Fruit fly (Drosophila melanogaster): ENCODE results near the gene Hml.
A peak's percentile ranks its signal among the peaks of the same experiment; 100 is the strongest.

Hml gene

dm6 chr3L:13862403-13862802 is 16.5 kb downstream of the Hml start (continued):
- TF ChIP-seq CG7987 (GFP tag; optimal IDR thresholded peaks at IDR 0.05) (peak; percentile 41), Med (GFP tag) (peak; percentile 99), disco-r (GFP tag; optimal IDR thresholded peaks at IDR 0.05) (peak; percentile 75), fru (optimal IDR thresholded peaks at IDR 0.05) (no peak), chm (GFP tag; IDR thresholded peaks at IDR 0.05) (peak; percentile 94), yki (optimal IDR thresholded peaks at IDR 0.05) (no peak), CG3995 (GFP tag; optimal IDR thresholded peaks at IDR 0.05) (no peak), luna (GFP tag; optimal IDR thresholded peaks at IDR 0.05) (peak; percentile 73), CG30020 (tag; optimal IDR thresholded peaks at IDR 0.05) (no peak), repo (GFP tag; optimal IDR thresholded peaks at IDR 0.05) (no peak), CG43689 (GFP tag; IDR thresholded peaks at IDR 0.05) (peak; percentile 83), wdn (GFP tag; IDR thresholded peaks at IDR 0.05) (peak; percentile 92), CHES-1-like (GFP tag; optimal IDR thresholded peaks at IDR 0.05) (peak; percentile 87), CG2678 (tag; optimal IDR thresholded peaks at IDR 0.05) (peak; percentile 90), Bteb2 (GFP tag; optimal IDR thresholded peaks at IDR 0.05) (peak; percentile 67), fd96Cb (tag; optimal IDR thresholded peaks at IDR 0.05) (no peak), CG17328 (GFP tag; IDR thresholded peaks at IDR 0.05) (peak; percentile 87), CG13624 (GFP tag; optimal IDR thresholded peaks at IDR 0.05) (peak; percentile 93), CG4854 (GFP tag; optimal IDR thresholded peaks at IDR 0.05) (no peak), lilli (GFP tag; optimal IDR thresholded peaks at IDR 0.05) (peak; percentile 92), CG6654 (GFP tag; optimal IDR thresholded peaks at IDR 0.05) (no peak), slou (GFP tag; optimal IDR thresholded peaks at IDR 0.05) (no peak), CG11093 (GFP tag; IDR thresholded peaks at IDR 0.05) (peak; percentile 71; the same call in 2 of the 3 replicates), CG8359 (GFP tag; optimal IDR thresholded peaks at IDR 0.05; ENCODE audit: borderline replicate concordance) (no peak), sisA (GFP tag; IDR thresholded peaks at IDR 0.05) (no peak; the same call in 1 of the 2 replicates), z (GFP tag; IDR thresholded peaks at IDR 0.05) (peak; percentile 60; the same call in 2 of the 3 replicates), pan (optimal IDR thresholded peaks at IDR 0.05) (no peak), pan (GFP tag; optimal IDR thresholded peaks at IDR 0.05 in 1 of 2, IDR thresholded peaks at IDR 0.05 in 1 of 2) (peak in 1 of 2 experiments; percentile 80), ap (GFP tag; IDR thresholded peaks at IDR 0.05) (peak; percentile 88), CG18262 (tag; optimal IDR thresholded peaks at IDR 0.05) (no peak), CG13894 (tag; optimal IDR thresholded peaks at IDR 0.05) (no peak), PHDP (tag; optimal IDR thresholded peaks at IDR 0.05) (no peak), CG17186 (GFP tag; optimal IDR thresholded peaks at IDR 0.05) (no peak), MBD-R2 (GFP tag; IDR thresholded peaks at IDR 0.05) (no peak), CG11695 (GFP tag; IDR thresholded peaks at IDR 0.05) (peak; percentile 75), CG9609 (GFP tag; optimal IDR thresholded peaks at IDR 0.05) (peak; percentile 88), gcm2 (GFP tag; optimal IDR thresholded peaks at IDR 0.05) (peak; percentile 63), toy (GFP tag; IDR thresholded peaks at IDR 0.05) (peak; percentile 83; the same call in 1 of the 2 replicates), CG1832 (GFP tag; optimal IDR thresholded peaks at IDR 0.05) (peak; percentile 31), Adf1 (GFP tag; IDR thresholded peaks at IDR 0.05) (peak; percentile 84), ab (GFP tag; optimal IDR thresholded peaks at IDR 0.05) (peak; percentile 91), pros (GFP tag; optimal IDR thresholded peaks at IDR 0.05) (no peak), Six4 (GFP tag; optimal IDR thresholded peaks at IDR 0.05) (no peak), HLH4C (GFP tag; IDR thresholded peaks at IDR 0.05; ENCODE audit: partially characterized antibody) (0 out of 3 replicates have a peak, but pooled peaks have one; percentile 44), CG4707 (GFP tag; optimal IDR thresholded peaks at IDR 0.05) (peak; percentile 5), sr (GFP tag; IDR thresholded peaks at IDR 0.05) (peak; percentile 87), CG9817 (tag; optimal IDR thresholded peaks at IDR 0.05) (peak; percentile 92), CG10321 (GFP tag; IDR thresholded peaks at IDR 0.05) (0 out of 2 replicates have a peak, but pooled peaks have one; percentile 57), CG6689 (GFP tag; IDR thresholded peaks at IDR 0.05) (peak; percentile 76), gcm (GFP tag; optimal IDR thresholded peaks at IDR 0.05) (no peak), Chrac-16 (GFP tag; optimal IDR thresholded peaks at IDR 0.05) (peak; percentile 84), ems (GFP tag; optimal IDR thresholded peaks at IDR 0.05) (peak; percentile 89), sens-2 (GFP tag; IDR thresholded peaks at IDR 0.05) (peak; percentile 85)
